Fruit fly (Drosophila melanogaster): ENCODE data around the gene CG8281.

The CG8281 gene

DNA sequence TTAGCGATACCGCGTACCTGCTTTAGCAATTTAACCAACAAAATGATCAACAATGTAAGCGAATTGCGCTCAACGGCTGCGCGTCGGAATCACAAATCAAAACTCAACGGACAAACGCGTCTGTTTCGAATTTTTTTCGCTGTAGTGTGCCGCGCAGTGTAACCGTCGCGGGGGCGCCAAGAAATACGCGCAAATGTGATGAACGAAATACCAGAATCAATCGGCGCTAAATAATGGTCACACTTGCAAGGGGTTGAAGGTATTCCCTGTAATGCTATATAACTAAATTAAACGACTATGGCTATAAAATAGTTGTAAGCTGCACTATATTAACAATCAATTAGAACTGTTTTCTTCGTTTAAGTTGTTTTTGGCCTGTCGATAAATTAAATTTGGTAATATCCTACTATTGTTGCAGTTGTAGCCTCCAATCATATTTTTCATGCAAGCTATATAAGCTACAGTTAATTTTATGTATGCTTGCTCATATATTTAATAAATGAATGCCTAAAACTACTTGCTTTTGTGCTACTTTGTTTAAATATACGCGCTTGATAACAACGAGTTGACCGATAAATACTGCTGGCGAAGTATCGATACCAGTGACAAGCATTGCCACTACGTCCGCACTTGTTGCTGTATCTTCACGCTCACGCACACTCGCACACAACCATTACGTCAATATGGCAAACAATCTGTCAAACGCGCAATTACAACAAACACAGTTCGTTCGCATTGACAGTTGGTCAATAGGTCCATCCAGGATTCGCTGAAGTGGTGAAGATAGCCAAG lies at the start of gene CG8281, which contains the start of gene pbl:
TSS of gene CG8281 (plus strand) at position 699 of the 792 bp plus-strand sequence.
TSS of gene pbl (minus strand) at position 190 of the 792 bp plus-strand sequence.
- TF ChIP-seq CG8478 (optimal IDR thresholded peaks at IDR 0.05) = no peak
- no peak for TF ChIP-seq pan (optimal IDR thresholded peaks at IDR 0.05)
- no peak for TF ChIP-seq usp (GFP tag; optimal IDR thresholded peaks at IDR 0.05)
- TF ChIP-seq psq (optimal IDR thresholded peaks at IDR 0.05) = no peak
- TF ChIP-seq EcR (GFP tag; optimal IDR thresholded peaks at IDR 0.05) = no peak
- TF ChIP-seq Dll (optimal IDR thresholded peaks at IDR 0.05) = no peak

DNA sequence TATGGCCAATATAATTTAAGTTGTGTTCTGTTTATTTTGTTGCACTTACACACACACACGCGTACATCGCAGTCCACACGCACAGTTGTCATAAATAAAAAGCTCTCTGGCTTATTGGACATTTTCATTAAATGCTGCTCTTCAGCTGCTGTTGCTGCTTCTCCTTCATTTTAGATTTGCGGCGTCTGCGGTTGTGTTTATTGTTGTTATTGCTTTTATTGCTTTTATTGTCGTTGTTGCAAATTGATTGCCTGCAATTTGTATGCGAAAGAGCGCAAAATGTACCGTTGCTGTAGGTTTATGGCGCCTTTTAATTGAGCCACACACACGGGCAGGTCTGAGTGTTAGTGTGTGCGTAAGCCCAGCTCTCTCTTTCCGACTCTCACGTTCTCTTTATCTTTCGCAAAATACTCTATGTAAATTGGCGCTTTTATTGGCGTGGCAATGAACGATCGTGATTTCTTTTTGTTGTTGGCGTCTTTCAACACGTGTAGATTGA lies 48.9 kb upstream of the CG8281 start:
- no peak for TF ChIP-seq psq (optimal IDR thresholded peaks at IDR 0.05)
- peak; percentile 12 for TF ChIP-seq Dll (optimal IDR thresholded peaks at IDR 0.05)
- no peak for TF ChIP-seq usp (GFP tag; optimal IDR thresholded peaks at IDR 0.05)
- no peak for TF ChIP-seq pan (optimal IDR thresholded peaks at IDR 0.05)

dm6 chr3L:7863766-7864305 lies 48.4 kb upstream of the CG8281 start:
- no peak for TF ChIP-seq CG8478 (optimal IDR thresholded peaks at IDR 0.05)
- no peak for TF ChIP-seq Dll (optimal IDR thresholded peaks at IDR 0.05)
- no peak for TF ChIP-seq usp (GFP tag; optimal IDR thresholded peaks at IDR 0.05)

- no peak for TF ChIP-seq psq (optimal IDR thresholded peaks at IDR 0.05)
- no peak for TF ChIP-seq pan (optimal IDR thresholded peaks at IDR 0.05)
- no peak for TF ChIP-seq CG8478 (optimal IDR thresholded peaks at IDR 0.05)
These were observed 47.0 kb upstream of the CG8281 start for dm6 chr3L:7865094-7865746.

dm6 chr3L:7865747-7866387 lies 46.4 kb upstream of the CG8281 start:
- no peak for TF ChIP-seq CG8478 (optimal IDR thresholded peaks at IDR 0.05)
- TF ChIP-seq Dll (optimal IDR thresholded peaks at IDR 0.05) = no peak
- TF ChIP-seq pan (optimal IDR thresholded peaks at IDR 0.05) = no peak
- TF ChIP-seq EcR (GFP tag; optimal IDR thresholded peaks at IDR 0.05) = no peak
- TF ChIP-seq psq (optimal IDR thresholded peaks at IDR 0.05) = no peak
- no peak for TF ChIP-seq usp (GFP tag; optimal IDR thresholded peaks at IDR 0.05)

- TF ChIP-seq pan (optimal IDR thresholded peaks at IDR 0.05) (no peak), psq (optimal IDR thresholded peaks at IDR 0.05) (no peak), usp (GFP tag; optimal IDR thresholded peaks at IDR 0.05) (no peak), CG8478 (optimal IDR thresholded peaks at IDR 0.05) (no peak), Dll (optimal IDR thresholded peaks at IDR 0.05) (no peak), EcR (GFP tag; optimal IDR thresholded peaks at IDR 0.05) (no peak)
These were observed 45.7 kb upstream of the CG8281 start for dm6 chr3L:7866558-7866957.

dm6 chr3L:7867036-7867787 lies 45.1 kb upstream of the CG8281 start, which contains the start of gene Pdp1:
TSS of gene Pdp1 (minus strand) at chr3L:7867369.
- TF ChIP-seq usp (GFP tag; optimal IDR thresholded peaks at IDR 0.05) (no peak), Dll (optimal IDR thresholded peaks at IDR 0.05) (peak; percentile 22), EcR (GFP tag; optimal IDR thresholded peaks at IDR 0.05) (no peak), pan (optimal IDR thresholded peaks at IDR 0.05) (no peak), psq (optimal IDR thresholded peaks at IDR 0.05) (no peak), CG8478 (optimal IDR thresholded peaks at IDR 0.05) (peak; percentile 10)

- TF ChIP-seq Dll (optimal IDR thresholded peaks at IDR 0.05) (no peak), EcR (GFP tag; optimal IDR thresholded peaks at IDR 0.05) (no peak), CG8478 (optimal IDR thresholded peaks at IDR 0.05) (no peak)
These were observed 43.6 kb upstream of the CG8281 start, which contains the start of gene CG32365 for dm6 chr3L:7868581-7869236. TSS of gene CG32365 (plus strand) at chr3L:7869042.

DNA sequence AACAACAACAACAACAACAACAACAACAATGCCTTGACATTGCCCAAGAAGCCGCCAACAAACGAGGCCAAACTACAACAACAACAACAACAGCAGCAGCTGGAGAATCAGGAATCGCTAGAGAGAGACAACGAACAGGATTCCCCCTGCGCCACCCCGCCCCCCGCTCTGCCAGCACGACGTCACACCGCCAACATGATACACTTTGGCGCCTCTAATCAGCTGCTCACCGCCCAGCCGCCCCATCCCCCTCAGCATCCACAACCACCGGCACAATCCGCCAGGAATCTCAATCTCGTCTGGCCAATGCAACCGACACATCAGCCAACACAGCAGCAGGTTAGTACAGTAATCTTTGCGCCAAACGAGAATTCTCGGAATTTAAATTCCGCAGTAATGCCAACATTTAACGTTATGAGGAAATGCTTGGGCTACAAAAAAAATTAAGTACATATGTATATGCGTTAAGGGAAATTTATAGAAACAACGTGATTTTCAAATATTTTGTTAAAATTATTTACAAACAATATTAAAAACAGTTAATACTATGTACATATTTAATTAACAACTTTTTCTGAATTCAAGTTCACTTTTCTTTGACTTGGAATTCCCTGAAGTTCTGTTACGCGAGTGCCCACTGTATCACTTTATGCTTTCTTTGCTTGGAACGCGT lies 42.4 kb upstream of the CG8281 start:
- TF ChIP-seq psq (optimal IDR thresholded peaks at IDR 0.05) (no peak), Dll (optimal IDR thresholded peaks at IDR 0.05) (peak; percentile 59)

DNA sequence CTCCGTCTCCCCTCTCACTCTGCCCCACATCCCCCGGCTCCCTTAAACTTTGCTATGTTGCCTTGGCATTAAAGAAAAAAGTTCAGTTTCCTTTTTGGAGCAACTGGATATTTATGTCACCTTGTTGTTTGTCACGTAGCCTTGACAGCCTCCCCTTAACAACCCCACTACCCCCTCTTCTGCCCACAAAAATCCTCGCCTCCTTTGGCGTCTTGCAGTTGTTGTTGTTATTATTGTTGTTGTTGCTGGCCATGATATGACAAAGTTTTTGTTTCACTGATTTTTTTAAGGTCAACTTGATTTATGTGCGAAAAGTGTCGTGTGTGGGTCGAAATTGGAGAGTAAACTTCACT lies 41.9 kb upstream of the CG8281 start:
- no peak for TF ChIP-seq EcR (GFP tag; optimal IDR thresholded peaks at IDR 0.05)
- TF ChIP-seq CG8478 (optimal IDR thresholded peaks at IDR 0.05) = no peak
- TF ChIP-seq Dll (optimal IDR thresholded peaks at IDR 0.05) = no peak
- no peak for TF ChIP-seq pan (optimal IDR thresholded peaks at IDR 0.05)
- no peak for TF ChIP-seq psq (optimal IDR thresholded peaks at IDR 0.05)
- no peak for TF ChIP-seq usp (GFP tag; optimal IDR thresholded peaks at IDR 0.05)

DNA sequence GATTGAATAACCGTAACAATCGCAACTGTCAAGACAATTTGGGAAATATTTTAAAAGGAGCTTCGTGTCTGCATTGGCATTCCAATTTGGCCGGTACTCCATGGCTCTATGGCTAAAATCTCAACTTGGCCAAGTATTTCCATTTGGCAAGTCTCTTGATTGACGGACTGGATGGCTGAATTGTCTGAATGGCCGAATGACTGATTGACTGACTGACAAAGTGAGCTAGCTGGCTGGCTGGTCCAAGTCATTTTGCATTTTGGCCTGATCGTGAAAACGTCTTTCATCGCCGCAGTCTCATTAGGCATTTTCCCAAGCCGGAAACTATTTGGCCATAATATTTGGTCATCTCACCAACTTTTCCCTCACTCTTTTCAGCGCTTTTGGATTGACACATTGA lies 37.8 kb upstream of the CG8281 start:
- TF ChIP-seq EcR (GFP tag; optimal IDR thresholded peaks at IDR 0.05) (no peak), Dll (optimal IDR thresholded peaks at IDR 0.05) (no peak), psq (optimal IDR thresholded peaks at IDR 0.05) (no peak), usp (GFP tag; optimal IDR thresholded peaks at IDR 0.05) (no peak), CG8478 (optimal IDR thresholded peaks at IDR 0.05) (no peak), pan (optimal IDR thresholded peaks at IDR 0.05) (no peak)

Measured in whole organism.